Worm (Caenorhabditis elegans) whole organism, early embryonic: ENCODE measurements around the gene set-25.

Source experiments
- ama-1 ChIP-seq: fragments of 150-350 bp; optimal IDR thresholded peaks from 2 replicates; lab custom pipeline; 2014
- ceh-13 ChIP-seq: fragments of 200-800 bp; sonication (Bioruptor generic); optimal IDR thresholded peaks from 2 replicates; lab custom pipeline; 2018; ENCODE audit warnings: mild to moderate bottlenecking, missing genetic modification characterization, missing compliant biosample characterization
- flt-1 ChIP-seq: fragments of 200-800 bp; sonication (Bioruptor generic); IDR thresholded peaks from 2 replicates; pipeline ENCODE4 v1.3.6; 2022; ENCODE audit warnings: missing genetic modification characterization, missing compliant biosample characterization
- pes-1 ChIP-seq: fragments of 200-800 bp; sonication (Bioruptor generic); IDR thresholded peaks from 2 replicates; pipeline ENCODE4 v1.3.6; 2022; ENCODE audit warnings: missing genetic modification reagents, missing genetic modification characterization, missing compliant biosample characterization
- sea-1 ChIP-seq: fragments of 200-800 bp; sonication (Bioruptor generic); conservative IDR thresholded peaks from 2 replicates; pipeline ENCODE4 v1.3.6; 2022; ENCODE audit warnings: missing genetic modification characterization, missing compliant biosample characterization

ce11 chrIII:13340504-13341274 is 47.8 kb upstream of the set-25 start:
- no peak for TF ChIP-seq sea-1 (GFP tag; lab: Robert Waterston, UW)
- TF ChIP-seq pes-1 (GFP tag; lab: Robert Waterston, UW), result no peak
- no peak for TF ChIP-seq flt-1 (GFP tag; lab: Robert Waterston, UW)
- no peak for TF ChIP-seq ama-1 (lab: Kevin White, UChicago)
- no peak for TF ChIP-seq ceh-13 (GFP tag; lab: Kevin White, UChicago)
